Worm (Caenorhabditis elegans) whole organism, L2 larva: Measurements from ENCODE around the gene F49E2.5.

ENCODE experiments used
- lin-39 ChIP-seq: fragments of 150-350 bp; optimal IDR thresholded peaks from 2 replicates; lab custom pipeline; 2014; ENCODE audit warnings: missing biosample characterization, missing genetic modification reagents, missing genetic modification characterization
- nhr-12 ChIP-seq: fragments of 150-350 bp; optimal IDR thresholded peaks from 2 replicates; lab custom pipeline; 2014; ENCODE audit warnings: missing biosample characterization, missing genetic modification characterization
- nhr-25 ChIP-seq: fragments of 150-350 bp; sonication (generic microtip); optimal IDR thresholded peaks from 3 replicates; lab custom pipeline; 2014; ENCODE audit warnings: missing biosample characterization, missing genetic modification characterization
- nhr-77 ChIP-seq: fragments of 150-350 bp; optimal IDR thresholded peaks from 2 replicates; lab custom pipeline; 2014; ENCODE audit warnings: missing biosample characterization, missing genetic modification characterization
- peb-1 ChIP-seq: fragments of 150-350 bp; optimal IDR thresholded peaks from 2 replicates; lab custom pipeline; 2014; ENCODE audit warnings: missing biosample characterization, missing genetic modification characterization

DNA sequence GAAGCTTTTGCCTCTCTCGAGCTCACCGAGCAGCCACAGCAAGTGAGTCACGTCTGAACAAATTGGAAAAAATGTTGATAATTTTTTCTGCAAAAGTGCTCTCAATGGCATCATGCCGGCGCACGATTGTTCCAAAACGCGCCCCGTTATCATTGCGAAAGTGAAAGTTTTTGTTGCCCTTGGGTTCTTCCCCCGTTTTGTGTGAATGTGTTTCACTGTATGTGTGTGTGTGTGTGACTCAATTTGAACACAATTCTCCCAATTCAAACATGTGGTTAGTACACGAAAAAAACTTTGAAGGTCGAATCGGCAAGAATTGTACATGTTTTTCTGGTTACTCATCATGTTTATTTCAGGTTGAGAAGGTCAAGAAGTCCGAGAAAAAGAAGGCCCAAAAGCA, 9.6 kb downstream of the F49E2.5 start:
- TF ChIP-seq nhr-77 (tag; lab: Kevin White, UChicago) = no peak
- TF ChIP-seq peb-1 (tag; lab: Kevin White, UChicago) = no peak
- TF ChIP-seq nhr-25 (tag; lab: Kevin White, UChicago) = peak; percentile 83
- TF ChIP-seq nhr-12 (tag; lab: Kevin White, UChicago) = no peak
- no peak for TF ChIP-seq lin-39 (tag; lab: Kevin White, UChicago)
